Fruit fly (Drosophila melanogaster): ENCODE measurements around the gene Droj2.
A peak's percentile ranks its signal among the peaks of the same experiment; 100 is the strongest.

DNA sequence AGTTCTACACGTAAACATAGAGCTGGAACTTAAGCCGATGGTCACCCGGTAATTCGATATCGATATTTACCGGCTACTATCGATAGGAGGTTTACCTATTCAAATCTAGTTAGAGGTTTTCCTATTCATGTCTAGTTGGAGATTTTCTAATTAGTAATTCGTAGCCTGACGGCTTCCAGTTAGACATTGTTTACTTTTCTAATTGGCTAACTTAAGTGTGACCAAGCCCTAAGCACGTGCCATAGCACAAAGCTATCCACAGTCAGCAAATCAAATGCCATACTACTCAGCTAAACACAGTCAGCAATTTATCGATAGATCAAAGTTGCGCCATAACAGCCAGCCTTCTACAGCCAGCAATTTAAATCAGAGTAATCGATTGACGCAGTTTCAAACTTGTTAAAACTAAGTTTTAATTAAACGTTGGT is 21.1 kb downstream of the Droj2 start, which contains the start of gene Dpm3:
- TF ChIP-seq CG2116 (GFP tag; optimal IDR thresholded peaks at IDR 0.05) = peak; percentile 68
- peak; percentile 68 for TF ChIP-seq CHES-1-like (GFP tag; optimal IDR thresholded peaks at IDR 0.05)
